Fruit fly (Drosophila melanogaster) whole organism, prepupa: ENCODE measurements around the gene uif.

Source experiments
- Blimp-1 ChIP-seq: fragments of 200-800 bp; sonication (Bioruptor generic); optimal IDR thresholded peaks from 3 replicates; lab custom pipeline; 2017; ENCODE audit warnings: missing biosample characterization, missing genetic modification characterization, mild to moderate bottlenecking, moderate library complexity, missing genetic modification reagents
- CG10631 ChIP-seq: fragments of 200-800 bp; sonication (Bioruptor generic); optimal IDR thresholded peaks from 2 replicates; lab custom pipeline; 2016; ENCODE audit warnings: missing biosample characterization, missing genetic modification characterization
- CG10669 ChIP-seq: fragments of 200-800 bp; sonication (Bioruptor generic); optimal IDR thresholded peaks from 3 replicates; lab custom pipeline; 2018; ENCODE audit warnings: missing biosample characterization, mild to moderate bottlenecking, missing genetic modification characterization, moderate library complexity
- CG11294 ChIP-seq: fragments of 200-800 bp; sonication (Bioruptor generic); IDR thresholded peaks from 2 replicates; pipeline ENCODE4 v1.3.6; 2022; ENCODE audit warnings: missing biosample characterization, missing genetic modification characterization
- CG11762 ChIP-seq: fragments of 200-800 bp; sonication (Bioruptor generic); optimal IDR thresholded peaks from 3 replicates; lab custom pipeline; 2016; ENCODE audit warnings: missing biosample characterization, missing genetic modification characterization; ENCODE audit not compliant: insufficient read depth
- CG11902 ChIP-seq: fragments of 200-800 bp; sonication (Bioruptor generic); optimal IDR thresholded peaks from 3 replicates; lab custom pipeline; 2016; ENCODE audit warnings: missing biosample characterization, missing genetic modification characterization
- CG15336 ChIP-seq: fragments of 200-800 bp; sonication (Bioruptor generic); IDR thresholded peaks from 2 replicates; pipeline ENCODE4 v1.3.6; 2022; ENCODE audit warnings: missing biosample characterization, missing genetic modification characterization
- CG16779 ChIP-seq: fragments of 200-800 bp; sonication (Bioruptor generic); optimal IDR thresholded peaks from 3 replicates; lab custom pipeline; 2017; ENCODE audit warnings: missing biosample characterization, mild to moderate bottlenecking, missing genetic modification characterization
- CG32006 ChIP-seq: fragments of 200-800 bp; sonication (Bioruptor generic); optimal IDR thresholded peaks from 3 replicates; lab custom pipeline; 2017; ENCODE audit warnings: missing biosample characterization, mild to moderate bottlenecking, missing genetic modification characterization
- CG34406 ChIP-seq: fragments of 200-800 bp; sonication (Bioruptor generic); optimal IDR thresholded peaks from 3 replicates; lab custom pipeline; 2016; ENCODE audit warnings: missing biosample characterization, missing genetic modification characterization
- CG3919 ChIP-seq: fragments of 200-800 bp; sonication (Bioruptor generic); optimal IDR thresholded peaks from 3 replicates; lab custom pipeline; 2016; ENCODE audit warnings: missing biosample characterization, missing genetic modification characterization
- CG4318 ChIP-seq: fragments of 200-800 bp; sonication (Bioruptor generic); optimal IDR thresholded peaks from 3 replicates; lab custom pipeline; 2017; ENCODE audit warnings: missing biosample characterization, mild to moderate bottlenecking, missing genetic modification characterization
- CG6163 ChIP-seq: fragments of 200-800 bp; sonication (Bioruptor generic); IDR thresholded peaks from 3 replicates; pipeline ENCODE4 v1.3.6; 2022; ENCODE audit warnings: missing biosample characterization, missing genetic modification characterization
- CG6276 ChIP-seq: fragments of 200-800 bp; sonication (Bioruptor generic); optimal IDR thresholded peaks from 2 replicates; lab custom pipeline; 2017; ENCODE audit warnings: missing biosample characterization, mild to moderate bottlenecking, missing genetic modification characterization
- CG6792 ChIP-seq: fragments of 200-800 bp; sonication (Bioruptor generic); optimal IDR thresholded peaks from 3 replicates; lab custom pipeline; 2016; ENCODE audit warnings: missing biosample characterization, missing genetic modification characterization
- CG6808 ChIP-seq: fragments of 200-800 bp; sonication (Bioruptor generic); optimal IDR thresholded peaks from 3 replicates; lab custom pipeline; 2017; ENCODE audit warnings: missing biosample characterization, missing genetic modification characterization, mild to moderate bottlenecking, moderate library complexity, missing genetic modification reagents
- CG6854 ChIP-seq: fragments of 200-800 bp; sonication (Bioruptor generic); optimal IDR thresholded peaks from 2 replicates; lab custom pipeline; 2017; ENCODE audit warnings: missing biosample characterization, mild to moderate bottlenecking, missing genetic modification characterization
- CG7368 ChIP-seq: fragments of 200-800 bp; sonication (Bioruptor generic); optimal IDR thresholded peaks from 3 replicates; lab custom pipeline; 2016; ENCODE audit warnings: missing biosample characterization, missing genetic modification characterization
- CG8119 ChIP-seq: fragments of 200-800 bp; sonication (Bioruptor generic); IDR thresholded peaks from 3 replicates; pipeline ENCODE4 v1.3.6; 2022; ENCODE audit warnings: missing biosample characterization, missing genetic modification characterization
- CG8319 ChIP-seq: fragments of 200-800 bp; sonication (Bioruptor generic); optimal IDR thresholded peaks from 3 replicates; lab custom pipeline; 2016; ENCODE audit warnings: missing biosample characterization, missing genetic modification characterization
- CG8632 ChIP-seq: fragments of 200-800 bp; sonication (Bioruptor generic); optimal IDR thresholded peaks from 3 replicates; lab custom pipeline; 2016; ENCODE audit warnings: missing biosample characterization, missing genetic modification characterization
- Eip75B ChIP-seq: fragments of 200-800 bp; sonication (Bioruptor generic); optimal IDR thresholded peaks from 3 replicates; lab custom pipeline; 2016; ENCODE audit warnings: missing biosample characterization, missing genetic modification characterization
- Ets21C ChIP-seq: fragments of 200-800 bp; sonication (Bioruptor generic); optimal IDR thresholded peaks from 3 replicates; lab custom pipeline; 2016; ENCODE audit warnings: missing biosample characterization, missing genetic modification characterization
- Ets96B ChIP-seq: fragments of 200-800 bp; optimal IDR thresholded peaks from 2 replicates; lab custom pipeline; 2019; ENCODE audit warnings: missing biosample characterization, mild to moderate bottlenecking, missing genetic modification characterization, moderate library complexity
- Gug ChIP-seq: fragments of 200-800 bp; sonication (Bioruptor generic); IDR thresholded peaks from 2 replicates; pipeline ENCODE4 v1.3.6; 2022; ENCODE audit warnings: missing biosample characterization, missing genetic modification characterization
- Hr38 ChIP-seq: sonication (Bioruptor generic); optimal IDR thresholded peaks from 2 replicates; lab custom pipeline; 2016; ENCODE audit warnings: missing biosample characterization, missing genetic modification characterization
- Hr39 ChIP-seq: fragments of 200-800 bp; sonication (Bioruptor generic); optimal IDR thresholded peaks from 2 replicates; lab custom pipeline; 2016; ENCODE audit warnings: missing biosample characterization, missing genetic modification characterization
- Hr4 ChIP-seq: fragments of 200-800 bp; sonication (Bioruptor generic); optimal IDR thresholded peaks from 3 replicates; lab custom pipeline; 2016; ENCODE audit warnings: missing biosample characterization, missing genetic modification characterization
- Met ChIP-seq: fragments of 200-800 bp; sonication (Bioruptor generic); optimal IDR thresholded peaks from 3 replicates; lab custom pipeline; 2016; ENCODE audit warnings: missing biosample characterization, missing genetic modification characterization
- OdsH ChIP-seq: fragments of 200-800 bp; sonication (Bioruptor generic); optimal IDR thresholded peaks from 3 replicates; lab custom pipeline; 2016; ENCODE audit warnings: missing biosample characterization, missing genetic modification characterization
- Sox102F ChIP-seq: fragments of 200-800 bp; sonication (Bioruptor generic); optimal IDR thresholded peaks from 2 replicates; lab custom pipeline; 2016; ENCODE audit warnings: missing biosample characterization, mild to moderate bottlenecking, missing genetic modification characterization
- Sox14 ChIP-seq: fragments of 200-800 bp; sonication (Bioruptor generic); optimal IDR thresholded peaks from 3 replicates; lab custom pipeline; 2016; ENCODE audit warnings: missing biosample characterization, missing genetic modification characterization
- Sox15 ChIP-seq: fragments of 200-800 bp; sonication (Bioruptor generic); optimal IDR thresholded peaks from 3 replicates; lab custom pipeline; 2016; ENCODE audit warnings: missing biosample characterization, missing genetic modification characterization
- achi ChIP-seq: fragments of 200-800 bp; sonication (Bioruptor generic); optimal IDR thresholded peaks from 3 replicates; lab custom pipeline; 2016; ENCODE audit warnings: missing biosample characterization, missing genetic modification characterization
- acj6 ChIP-seq: fragments of 200-800 bp; sonication (Bioruptor generic); optimal IDR thresholded peaks from 3 replicates; lab custom pipeline; 2016; ENCODE audit warnings: missing biosample characterization, missing genetic modification characterization
- dac ChIP-seq: fragments of 200-800 bp; sonication (Bioruptor generic); optimal IDR thresholded peaks from 2 replicates; lab custom pipeline; 2017; ENCODE audit warnings: missing biosample characterization, mild to moderate bottlenecking, missing genetic modification characterization
- dsx ChIP-seq: fragments of 200-800 bp; optimal IDR thresholded peaks from 3 replicates; lab custom pipeline; 2019; ENCODE audit warnings: missing biosample characterization, mild to moderate bottlenecking, missing genetic modification characterization, moderate library complexity; ENCODE audit not compliant: poor library complexity, severe bottlenecking
- esn ChIP-seq: fragments of 200-800 bp; sonication (Bioruptor generic); optimal IDR thresholded peaks from 2 replicates; lab custom pipeline; 2016; ENCODE audit warnings: missing biosample characterization, mild to moderate bottlenecking, missing genetic modification characterization, moderate library complexity
- fd85E ChIP-seq: fragments of 200-800 bp; sonication (Bioruptor generic); optimal IDR thresholded peaks from 3 replicates; lab custom pipeline; 2016; ENCODE audit warnings: missing biosample characterization, missing genetic modification characterization
- fkh ChIP-seq: fragments of 200-800 bp; sonication (Bioruptor generic); optimal IDR thresholded peaks from 3 replicates; lab custom pipeline; 2017; ENCODE audit warnings: missing biosample characterization, mild to moderate bottlenecking, missing genetic modification characterization, moderate library complexity
- net ChIP-seq: fragments of 200-800 bp; sonication (Bioruptor generic); optimal IDR thresholded peaks from 3 replicates; lab custom pipeline; 2016; ENCODE audit warnings: missing biosample characterization, missing genetic modification characterization
- pdm3 ChIP-seq: fragments of 200-800 bp; sonication (Bioruptor generic); optimal IDR thresholded peaks from 3 replicates; lab custom pipeline; 2016; ENCODE audit warnings: missing biosample characterization, missing genetic modification characterization
- salr ChIP-seq, 2 experiments: fragments of 200-800 bp; sonication (Bioruptor generic); optimal IDR thresholded peaks; 3 replicates each; lab custom pipeline; 2016 to 2018; ENCODE audit warnings: missing biosample characterization in 2 of 2, missing genetic modification characterization in 2 of 2, mild to moderate bottlenecking in 1 of 2
- spab ChIP-seq: fragments of 200-800 bp; sonication (Bioruptor generic); optimal IDR thresholded peaks from 2 replicates; lab custom pipeline; 2017; ENCODE audit warnings: missing biosample characterization, mild to moderate bottlenecking, missing genetic modification characterization, missing genetic modification reagents
- ss ChIP-seq, 2 experiments: fragments of 200-800 bp; sonication (Bioruptor generic); optimal IDR thresholded peaks; 2 replicates in 1 of 2; 3 replicates in 1 of 2; lab custom pipeline; 2017 to 2018; ENCODE audit warnings: mild to moderate bottlenecking in 2 of 2, missing biosample characterization in 2 of 2, missing genetic modification characterization in 2 of 2, moderate library complexity in 1 of 2
- svp ChIP-seq: fragments of 200-800 bp; sonication (Bioruptor generic); peaks from one replicate; lab custom pipeline; 2016; ENCODE audit warnings: missing biosample characterization, missing genetic modification characterization
- topi ChIP-seq: fragments of 200-800 bp; sonication (Bioruptor generic); optimal IDR thresholded peaks from 3 replicates; lab custom pipeline; 2016; ENCODE audit warnings: missing biosample characterization, missing genetic modification characterization
- vri ChIP-seq: fragments of 200-800 bp; sonication (Bioruptor generic); optimal IDR thresholded peaks from 3 replicates; lab custom pipeline; 2016; ENCODE audit warnings: missing biosample characterization, mild to moderate bottlenecking, missing genetic modification characterization

The uif gene

DNA sequence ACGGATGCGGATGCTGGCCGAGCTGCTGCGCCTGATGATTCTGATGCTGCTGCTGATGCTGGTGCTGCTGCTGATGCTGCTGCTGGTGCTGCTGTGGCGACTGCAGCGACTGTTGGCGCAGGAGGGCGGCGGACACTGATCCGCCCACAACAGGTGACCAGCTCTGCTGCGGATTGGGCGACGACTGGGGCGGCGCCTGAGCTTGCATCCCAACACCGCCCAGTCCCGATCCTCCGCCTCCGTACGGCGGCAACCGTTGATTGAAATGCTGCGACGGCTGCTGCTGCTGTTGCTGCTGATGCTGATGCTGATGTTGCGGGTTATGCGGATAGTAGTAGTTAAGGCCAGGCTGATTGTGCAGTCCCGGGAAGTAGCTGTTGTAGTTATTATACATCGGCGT, 15.1 kb upstream of the uif start:
- TF ChIP-seq vri (GFP tag; lab: Kevin White, UChicago): no peak
- no peak for TF ChIP-seq CG11762 (GFP tag; lab: Kevin White, UChicago)
- no peak for TF ChIP-seq svp (GFP tag; lab: Kevin White, UChicago)
- no peak for TF ChIP-seq Hr4 (GFP tag; lab: Kevin White, UChicago)
- TF ChIP-seq acj6 (GFP tag; lab: Kevin White, UChicago): no peak
- TF ChIP-seq fkh: no peak
- no peak for TF ChIP-seq CG15336
- TF ChIP-seq pdm3 (GFP tag; lab: Kevin White, UChicago): no peak
- TF ChIP-seq CG8319 (GFP tag; lab: Kevin White, UChicago): no peak
- no peak for TF ChIP-seq dsx (GFP tag; lab: Kevin White, UChicago)
- no peak for TF ChIP-seq Met (GFP tag; lab: Kevin White, UChicago)
- no peak for TF ChIP-seq esn (GFP tag; lab: Kevin White, UChicago)
- TF ChIP-seq CG10631 (GFP tag; lab: Kevin White, UChicago): no peak
- no peak for TF ChIP-seq OdsH

DNA sequence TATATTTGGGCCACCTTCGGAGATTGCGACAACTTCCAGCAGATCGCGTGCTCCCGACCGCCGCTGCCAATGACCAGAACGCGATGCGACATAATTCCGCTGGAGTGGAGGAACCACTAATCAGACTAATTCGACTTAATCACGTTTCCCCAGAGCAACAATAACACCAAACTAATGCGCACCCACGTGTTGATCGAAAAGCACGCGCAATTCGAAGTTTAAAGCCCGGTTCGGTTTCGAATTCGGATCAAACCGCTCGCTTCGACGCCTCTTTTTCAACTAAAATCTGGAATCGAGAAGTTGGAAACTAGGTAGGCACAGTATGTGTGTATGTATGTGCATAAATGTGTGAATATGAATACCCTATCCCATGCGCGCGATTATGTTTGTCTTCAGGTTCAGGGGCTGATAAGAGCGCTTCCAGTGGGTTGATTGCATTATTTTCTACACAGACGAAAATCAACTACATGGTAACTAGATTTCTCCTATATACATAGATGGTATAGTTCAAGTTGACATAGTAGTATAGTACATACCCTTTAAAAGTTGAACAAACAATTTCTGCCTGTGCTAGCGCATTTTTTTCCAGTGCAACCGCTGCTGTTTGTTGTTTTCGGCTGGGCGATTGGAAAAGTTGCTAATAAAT, 13.6 kb upstream of the uif start, which contains the start of gene Gart:
TSS of gene Gart (minus strand) at position 285 of the 646 bp plus-strand sequence.
- TF ChIP-seq Ets21C (GFP tag; lab: Kevin White, UChicago) (peak; percentile 82), Gug (peak; percentile 30; the same call in 1 of the 2 replicates), Sox102F (GFP tag; lab: Kevin White, UChicago) (peak; percentile 87), spab (GFP tag; lab: Kevin White, UChicago) (no peak), fkh (peak; percentile 94), net (GFP tag; lab: Kevin White, UChicago) (peak; percentile 77), CG6854 (GFP tag; lab: Kevin White, UChicago) (no peak), CG6276 (GFP tag; lab: Kevin White, UChicago) (no peak), CG11294 (no peak), CG16779 (tag; lab: Kevin White, UChicago) (no peak), Sox14 (GFP tag; lab: Kevin White, UChicago) (peak; percentile 88), Hr4 (GFP tag; lab: Kevin White, UChicago) (peak; percentile 73), CG7368 (peak; percentile 13), vri (GFP tag; lab: Kevin White, UChicago) (peak; percentile 87), Hr38 (GFP tag; lab: Kevin White, UChicago) (no peak), Sox15 (GFP tag; lab: Kevin White, UChicago) (peak; percentile 59), ss (GFP tag; optimal IDR thresholded peaks at IDR 0.05; lab: Kevin White, UChicago) (peak in 1 of 2 experiments; percentile 59), CG11762 (GFP tag; lab: Kevin White, UChicago) (no peak), CG11902 (GFP tag; lab: Kevin White, UChicago) (peak; percentile 59), CG4318 (no peak), esn (GFP tag; lab: Kevin White, UChicago) (peak; percentile 92), Met (GFP tag; lab: Kevin White, UChicago) (peak; percentile 87), CG6163 (GFP tag; lab: Robert Waterston, UW) (peak; percentile 80), CG8632 (GFP tag; lab: Kevin White, UChicago) (peak; percentile 52), acj6 (GFP tag; lab: Kevin White, UChicago) (peak; percentile 72), dac (GFP tag; lab: Kevin White, UChicago) (peak; percentile 24), fd85E (GFP tag; lab: Kevin White, UChicago) (no peak), Ets96B (peak; percentile 59), CG10669 (GFP tag; lab: Kevin White, UChicago) (no peak), Hr39 (GFP tag; lab: Kevin White, UChicago) (peak; percentile 89), CG3919 (GFP tag; lab: Kevin White, UChicago) (peak; percentile 77), Blimp-1 (GFP tag; lab: Kevin White, UChicago) (no peak), topi (GFP tag; lab: Kevin White, UChicago) (peak; percentile 88), Eip75B (GFP tag; lab: Kevin White, UChicago) (peak; percentile 75), achi (GFP tag; lab: Kevin White, UChicago) (peak; percentile 59), CG34406 (GFP tag; lab: Kevin White, UChicago) (peak; percentile 65), CG8319 (GFP tag; lab: Kevin White, UChicago) (no peak), CG32006 (GFP tag; lab: Kevin White, UChicago) (peak; percentile 74), salr (GFP tag; optimal IDR thresholded peaks at IDR 0.05; lab: Kevin White, UChicago) (peak in 1 of 2 experiments; percentile 34), CG6808 (GFP tag; lab: Kevin White, UChicago) (no peak), CG6792 (GFP tag; lab: Kevin White, UChicago) (peak; percentile 70), CG8119 (GFP tag; lab: Robert Waterston, UW) (peak; percentile 71)
